Worm (Caenorhabditis elegans): ENCODE results near the gene cex-2.

The cex-2 gene

ce11 chrII:7789605-7790004 lies 45.6 kb downstream of the cex-2 start:
- TF ChIP-seq lin-11 (tag; optimal IDR thresholded peaks at IDR 0.05) (no peak), che-1 (tag; optimal IDR thresholded peaks at IDR 0.05) (no peak), ceh-30 (tag; optimal IDR thresholded peaks at IDR 0.05) (no peak), eyg-1 (tag; optimal IDR thresholded peaks at IDR 0.05) (no peak)

- TF ChIP-seq che-1 (tag; optimal IDR thresholded peaks at IDR 0.05) (no peak), T23F11.4 (GFP tag; optimal IDR thresholded peaks at IDR 0.05) (no peak), pag-3 (tag; optimal IDR thresholded peaks at IDR 0.05; ENCODE audit: borderline replicate concordance) (no peak), syd-9 (tag; optimal IDR thresholded peaks at IDR 0.05) (no peak), ttx-3 (tag; optimal IDR thresholded peaks at IDR 0.05) (no peak), dve-1 (tag; optimal IDR thresholded peaks at IDR 0.05) (no peak), lim-6 (tag; optimal IDR thresholded peaks at IDR 0.05) (no peak), hlh-6 (tag; optimal IDR thresholded peaks at IDR 0.05) (no peak), elt-4 (tag; optimal IDR thresholded peaks at IDR 0.05) (no peak), hlh-30 (tag; optimal IDR thresholded peaks at IDR 0.05; ENCODE audit: insufficient read depth) (no peak), sdc-2 (tag; optimal IDR thresholded peaks at IDR 0.05) (no peak), ref-2 (tag; optimal IDR thresholded peaks at IDR 0.05) (no peak), madf-2 (tag; optimal IDR thresholded peaks at IDR 0.05) (no peak), hlh-13 (GFP tag; optimal IDR thresholded peaks at IDR 0.05) (no peak)
Measured at ce11 chrII:7783467-7783959, 51.7 kb downstream of the cex-2 start, which contains the start of gene skr-17. TSS of gene skr-17 (plus strand) at chrII:7783517.
